Fruit fly (Drosophila melanogaster): Measurements from ENCODE around the gene CG14313.
A peak's percentile ranks its signal among the peaks of the same experiment; 100 is the strongest.

The CG14313 gene

DNA sequence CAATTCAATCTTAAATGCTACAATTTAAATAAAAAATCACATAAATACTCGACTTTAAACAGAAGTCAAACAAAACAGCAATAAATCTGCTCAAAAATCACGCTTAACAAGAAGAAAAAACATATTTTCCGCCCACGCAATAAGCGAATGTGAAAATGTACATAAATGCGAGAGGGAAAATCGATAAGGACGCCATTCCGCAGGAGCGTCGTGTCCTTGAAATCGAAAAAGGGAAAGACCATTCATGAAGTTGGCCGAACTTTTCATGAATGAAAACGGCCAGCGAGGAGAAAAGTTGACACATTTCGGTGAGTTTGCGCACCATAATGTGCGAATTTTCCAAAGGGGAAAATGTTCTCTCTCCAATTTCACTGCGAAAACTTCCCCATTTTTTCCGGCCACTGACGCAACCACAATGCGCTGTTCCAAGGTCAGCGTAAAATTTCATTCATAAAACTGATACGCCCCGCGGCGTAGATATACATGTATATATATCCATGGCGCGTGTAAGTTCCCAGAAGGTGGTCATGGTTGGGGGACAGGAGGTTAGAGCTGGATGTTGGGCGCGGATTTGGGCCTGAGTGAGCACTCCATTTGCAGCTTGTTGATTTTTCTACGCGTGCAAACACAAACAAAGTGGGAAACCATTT, 31.5 kb downstream of the CG14313 start (continued):
- TF ChIP-seq CHES-1-like (GFP tag; optimal IDR thresholded peaks at IDR 0.05), result no peak
- TF ChIP-seq fd64A (GFP tag; optimal IDR thresholded peaks at IDR 0.05), result no peak
- no peak for TF ChIP-seq chn (GFP tag; optimal IDR thresholded peaks at IDR 0.05)

DNA sequence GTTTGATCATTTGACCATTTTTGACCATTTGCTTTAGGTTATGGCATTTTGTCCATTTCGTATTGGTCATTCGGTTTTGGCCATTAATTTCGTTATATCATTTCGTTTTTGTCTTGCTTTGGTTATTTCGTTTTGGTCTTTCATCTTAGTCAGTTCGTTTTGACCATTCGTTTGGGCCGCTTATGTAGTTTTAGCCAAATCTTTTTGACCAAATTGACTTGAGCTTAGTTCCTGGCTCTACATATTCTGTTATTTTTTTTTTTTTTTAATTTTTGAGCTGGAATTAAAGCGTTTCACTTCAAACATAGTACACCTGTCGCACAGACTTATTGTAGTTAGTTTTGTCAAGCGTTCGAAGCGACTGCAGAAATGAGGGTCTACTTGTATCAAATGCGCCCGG, 33.4 kb downstream of the CG14313 start, which contains the start of gene CG14315:
Gene CG14315 (plus strand): TSS at position 301 of the 400 bp plus-strand sequence.
- TF ChIP-seq CG34376 (GFP tag; optimal IDR thresholded peaks at IDR 0.05) (no peak), Dfd (GFP tag; optimal IDR thresholded peaks at IDR 0.05) (no peak), h (optimal IDR thresholded peaks at IDR 0.05) (no peak), CG15011 (GFP tag; optimal IDR thresholded peaks at IDR 0.05) (no peak)

DNA sequence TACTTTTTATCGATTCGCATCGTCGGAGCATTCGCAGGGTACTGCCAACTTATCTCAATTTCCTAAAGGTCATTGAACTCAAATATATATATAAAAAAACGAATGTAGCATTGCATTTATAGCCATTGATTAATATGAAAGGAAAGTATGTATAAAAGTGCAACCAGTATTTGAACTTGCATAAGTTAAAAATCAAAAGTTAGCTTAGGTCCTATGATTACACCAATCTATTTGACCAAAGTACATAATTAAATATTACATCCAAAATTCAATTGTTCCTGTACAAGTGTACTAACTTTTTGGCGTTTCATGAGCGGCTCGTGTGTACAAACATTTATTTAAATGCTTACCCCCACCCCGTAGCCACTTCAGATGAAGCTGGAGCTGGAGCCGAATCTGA, 34.3 kb downstream of the CG14313 start:
- 0 out of 2 replicates have a peak, but pooled peaks have one; percentile 14 for TF ChIP-seq ttk (GFP tag; IDR thresholded peaks at IDR 0.05)
- no peak for TF ChIP-seq btn (GFP tag; optimal IDR thresholded peaks at IDR 0.05)
- peak; percentile 14 for TF ChIP-seq trem (tag; optimal IDR thresholded peaks at IDR 0.05)

DNA sequence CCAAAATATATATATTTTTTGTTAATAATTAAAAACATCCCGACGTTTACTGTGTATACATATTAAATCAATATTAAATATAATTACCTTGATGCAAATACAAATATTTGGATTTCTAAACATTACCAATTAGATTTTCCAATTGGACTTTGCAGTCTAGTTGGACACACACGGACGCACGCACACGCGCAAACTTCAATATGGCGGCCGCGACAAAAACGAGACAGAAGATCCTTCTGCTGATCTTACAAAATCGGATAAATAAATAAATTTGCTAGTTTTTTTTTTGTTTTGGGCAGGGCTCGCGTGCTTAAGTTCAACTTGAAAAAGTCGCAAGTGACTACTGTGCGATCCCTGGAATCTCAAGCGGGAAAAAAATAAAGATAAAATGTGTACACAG, 35.2 kb downstream of the CG14313 start:
- TF ChIP-seq phol (tag; optimal IDR thresholded peaks at IDR 0.05), result peak; percentile 77
- TF ChIP-seq crol (GFP tag; IDR thresholded peaks at IDR 0.05), result no peak
- peak in 1 of 2 experiments; percentile 87 for TF ChIP-seq insv (GFP tag; optimal IDR thresholded peaks at IDR 0.05)

DNA sequence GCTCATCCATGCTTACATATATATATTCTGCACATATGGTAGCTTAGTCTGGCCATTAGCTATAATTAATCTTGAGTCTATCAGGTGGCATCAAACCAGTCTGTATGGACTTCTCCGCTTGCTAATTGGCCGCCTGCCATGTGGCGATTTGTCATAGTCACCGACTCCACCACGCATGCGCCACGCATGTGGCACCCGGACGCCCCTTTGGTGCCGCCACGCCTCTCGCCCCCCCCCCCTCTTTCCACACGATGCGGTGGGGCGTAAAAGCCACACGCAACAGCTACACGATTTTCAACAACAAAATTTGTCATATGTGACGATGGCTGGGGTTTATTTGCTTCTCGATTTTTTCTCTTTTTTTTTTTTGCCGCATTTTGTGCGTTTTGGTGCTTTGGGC, 38.1 kb downstream of the CG14313 start:
- no peak for TF ChIP-seq nerfin-1 (tag; optimal IDR thresholded peaks at IDR 0.05)
- TF ChIP-seq org-1 (GFP tag; optimal IDR thresholded peaks at IDR 0.05), result no peak
- no peak for TF ChIP-seq CG11560 (tag; IDR thresholded peaks at IDR 0.05)
- TF ChIP-seq CG2875 (GFP tag; optimal IDR thresholded peaks at IDR 0.05), result no peak
- no peak for TF ChIP-seq lola (GFP tag; optimal IDR thresholded peaks at IDR 0.05)
- no peak for TF ChIP-seq CG17385 (GFP tag; optimal IDR thresholded peaks at IDR 0.05)
- TF ChIP-seq ato (GFP tag; IDR thresholded peaks at IDR 0.05; ENCODE audit: partially characterized antibody), result 0 out of 2 replicates have a peak, but pooled peaks have one; percentile 25
- TF ChIP-seq gfzf (GFP tag; optimal IDR thresholded peaks at IDR 0.05), result no peak
- TF ChIP-seq ewg (GFP tag; optimal IDR thresholded peaks at IDR 0.05), result peak; percentile 61
- TF ChIP-seq CG32772 (GFP tag; IDR thresholded peaks at IDR 0.05), result 0 out of 2 replicates have a peak, but pooled peaks have one; percentile 27
- 0 out of 2 replicates have a peak, but pooled peaks have one; percentile 5 for TF ChIP-seq Drgx (GFP tag; IDR thresholded peaks at IDR 0.05)
- TF ChIP-seq ci (GFP tag; IDR thresholded peaks at IDR 0.05), result 0 out of 3 replicates have a peak, but pooled peaks have one; percentile 12
- no peak for TF ChIP-seq CG10274 (GFP tag; optimal IDR thresholded peaks at IDR 0.05)
- no peak for TF ChIP-seq scrt (GFP tag; optimal IDR thresholded peaks at IDR 0.05)
- no peak for TF ChIP-seq h (optimal IDR thresholded peaks at IDR 0.05)
- TF ChIP-seq BtbVII (GFP tag; optimal IDR thresholded peaks at IDR 0.05), result no peak

- TF ChIP-seq CG1024 (GFP tag; IDR thresholded peaks at IDR 0.05), result no peak
- TF ChIP-seq CG7372 (GFP tag; IDR thresholded peaks at IDR 0.05), result no peak
- TF ChIP-seq CG18262 (tag; optimal IDR thresholded peaks at IDR 0.05), result no peak
- TF ChIP-seq Bdp1 (GFP tag; optimal IDR thresholded peaks at IDR 0.05), result no peak
- no peak for TF ChIP-seq fu2 (GFP tag; optimal IDR thresholded peaks at IDR 0.05)
- no peak for TF ChIP-seq Sox102F (GFP tag; optimal IDR thresholded peaks at IDR 0.05)
- no peak for TF ChIP-seq amos (GFP tag; IDR thresholded peaks at IDR 0.05; ENCODE audit: partially characterized antibody)
- no peak for TF ChIP-seq Hmx (GFP tag; optimal IDR thresholded peaks at IDR 0.05)
- no peak for TF ChIP-seq dm (GFP tag; optimal IDR thresholded peaks at IDR 0.05)
- TF ChIP-seq gcm (GFP tag; optimal IDR thresholded peaks at IDR 0.05), result no peak
- no peak for TF ChIP-seq CG32767 (GFP tag; IDR thresholded peaks at IDR 0.05)
Measured at dm6 chr3R:18151820-18152219, 39.9 kb downstream of the CG14313 start, which contains the start of gene CG14316. Gene CG14316 (plus strand): TSS chr3R:18152120.
